Worm (Caenorhabditis elegans) whole organism, L2 larva: ENCODE results near the gene lury-1.

Experiments used
- ceh-82 ChIP-seq: fragments of 150-350 bp; optimal IDR thresholded peaks from 2 replicates; lab custom pipeline; 2014; ENCODE audit warnings: missing biosample characterization, missing genetic modification characterization
- lsy-2 ChIP-seq, 2 experiments: fragments of 150-350 bp in 1 of 2; sonication (generic microtip) in 1 of 2; optimal IDR thresholded peaks; 2 replicates each; lab custom pipeline; 2014 to 2017; ENCODE audit warnings: missing biosample characterization in 2 of 2, missing genetic modification characterization in 2 of 2
- nhr-12 ChIP-seq: fragments of 150-350 bp; optimal IDR thresholded peaks from 2 replicates; lab custom pipeline; 2014; ENCODE audit warnings: missing biosample characterization, missing genetic modification characterization
- nhr-237 ChIP-seq: fragments of 150-350 bp; optimal IDR thresholded peaks from 2 replicates; lab custom pipeline; 2014; ENCODE audit warnings: missing biosample characterization, missing genetic modification characterization
- nhr-77 ChIP-seq: fragments of 150-350 bp; optimal IDR thresholded peaks from 2 replicates; lab custom pipeline; 2014; ENCODE audit warnings: missing biosample characterization, missing genetic modification characterization
- sem-4 ChIP-seq: fragments of 150-350 bp; optimal IDR thresholded peaks from 2 replicates; lab custom pipeline; 2014; ENCODE audit warnings: missing biosample characterization, missing genetic modification reagents, missing genetic modification characterization
- skn-1 ChIP-seq: sonication (generic microtip); optimal IDR thresholded peaks from 2 replicates; lab custom pipeline; 2017; ENCODE audit warnings: missing biosample characterization, missing genetic modification characterization
- zag-1 ChIP-seq: fragments of 150-350 bp; optimal IDR thresholded peaks from 2 replicates; lab custom pipeline; 2014; ENCODE audit warnings: missing biosample characterization, missing genetic modification characterization

- TF ChIP-seq nhr-237 (no peak), sem-4 (no peak), skn-1 (tag; lab: Kevin White, UChicago) (no peak), lsy-2 (tag; optimal IDR thresholded peaks at IDR 0.05; lab: Kevin White, UChicago) (no peak), nhr-12 (tag; lab: Kevin White, UChicago) (no peak), ceh-82 (tag; lab: Kevin White, UChicago) (no peak), zag-1 (tag; lab: Kevin White, UChicago) (no peak), nhr-77 (no peak)
These were observed 2.0 kb downstream of the lury-1 start for ce11 chrIII:12188236-12188635.
